Fruit fly (Drosophila melanogaster): ENCODE data around the gene Med.

DNA sequence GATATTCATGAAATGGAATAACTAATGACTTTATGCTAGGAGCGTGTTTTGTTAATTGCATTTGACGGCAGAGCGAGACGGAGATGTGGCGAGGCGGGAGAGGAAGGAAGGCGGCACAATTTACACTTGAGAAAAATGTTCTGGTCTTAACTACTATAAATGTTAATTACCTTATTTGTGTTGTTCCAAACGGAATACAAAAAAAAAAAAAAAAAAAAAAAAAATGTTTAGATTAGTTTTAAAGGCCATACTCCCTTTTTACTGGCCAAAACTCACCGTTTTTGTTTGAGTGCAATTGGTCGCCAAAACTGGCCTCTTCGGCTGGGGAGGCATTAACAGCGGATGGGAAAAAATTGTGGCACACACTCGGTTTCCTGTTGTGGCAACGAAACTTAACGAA lies 16.3 kb downstream of the Med start:
- TF ChIP-seq cnc (optimal IDR thresholded peaks at IDR 0.05) (no peak), toe (GFP tag; optimal IDR thresholded peaks at IDR 0.05) (no peak), kay (GFP tag; ENCODE audit: borderline replicate concordance) (no peak), CG14711 (tag; optimal IDR thresholded peaks at IDR 0.05) (no peak)
